Fruit fly (Drosophila melanogaster): ENCODE data around the gene deltaCOP.
A peak's percentile ranks its signal among the peaks of the same experiment; 100 is the strongest.

Gene deltaCOP

dm6 chrX:1873515-1874126 lies 12.0 kb upstream of the deltaCOP start, which contains the start of the genes Pgam5 and Vps26:
Pgam5 (minus strand) TSS chrX:1873565.
Vps26 (plus strand) TSS chrX:1873853.
- TF ChIP-seq Sp1 (GFP tag; optimal IDR thresholded peaks at IDR 0.05) (peak; percentile 15), dsf (GFP tag; optimal IDR thresholded peaks at IDR 0.05; ENCODE audit: borderline replicate concordance) (no peak)

dm6 chrX:1868586-1869111 lies 7.1 kb upstream of the deltaCOP start, which contains the start of the genes CG14803 and Pex5:
CG14803 (plus strand) TSS chrX:1868870.
Pex5 (minus strand) TSS chrX:1869061.
- TF ChIP-seq Hr78 (GFP tag; optimal IDR thresholded peaks at IDR 0.05): no peak
- no peak for TF ChIP-seq Vsx2 (GFP tag; optimal IDR thresholded peaks at IDR 0.05; ENCODE audit: partially characterized antibody)
- no peak for TF ChIP-seq Mio (GFP tag; optimal IDR thresholded peaks at IDR 0.05)
- TF ChIP-seq Sp1 (GFP tag; optimal IDR thresholded peaks at IDR 0.05): peak; percentile 23
- TF ChIP-seq CrebA (GFP tag; optimal IDR thresholded peaks at IDR 0.05; ENCODE audit: borderline replicate concordance): no peak
- no peak for TF ChIP-seq dmrt93B (GFP tag; optimal IDR thresholded peaks at IDR 0.05)
- no peak for TF ChIP-seq dl (GFP tag; optimal IDR thresholded peaks at IDR 0.05; ENCODE audit: insufficient read depth in 1 of 2, partially characterized antibody in 2 of 2)
- TF ChIP-seq fru (GFP tag; optimal IDR thresholded peaks at IDR 0.05): no peak
- TF ChIP-seq CG9705 (GFP tag; optimal IDR thresholded peaks at IDR 0.05): no peak
- peak; percentile 16 for TF ChIP-seq psq (GFP tag; optimal IDR thresholded peaks at IDR 0.05)
- TF ChIP-seq Rel (GFP tag; optimal IDR thresholded peaks at IDR 0.05): no peak
- TF ChIP-seq Rel (tag; optimal IDR thresholded peaks at IDR 0.05): peak; percentile 37
- no peak for TF ChIP-seq dsf (GFP tag; optimal IDR thresholded peaks at IDR 0.05; ENCODE audit: borderline replicate concordance)
- TF ChIP-seq ey (GFP tag; optimal IDR thresholded peaks at IDR 0.05): no peak
- TF ChIP-seq rgr (GFP tag; optimal IDR thresholded peaks at IDR 0.05): no peak

dm6 chrX:1865673-1866072 lies 4.1 kb upstream of the deltaCOP start, which contains the start of the genes Gcna and MED18:
Gcna (minus strand) TSS chrX:1865835.
MED18 (plus strand) TSS chrX:1865909.
- TF ChIP-seq Myc (optimal IDR thresholded peaks at IDR 0.05): peak; percentile 56
- no peak for TF ChIP-seq lola (GFP tag; optimal IDR thresholded peaks at IDR 0.05)
- no peak for TF ChIP-seq GATAd (GFP tag; optimal IDR thresholded peaks at IDR 0.05)
- TF ChIP-seq rgr (GFP tag; optimal IDR thresholded peaks at IDR 0.05): no peak

- peak; percentile 68 for TF ChIP-seq woc (GFP tag; optimal IDR thresholded peaks at IDR 0.05)
- TF ChIP-seq Hr83 (GFP tag; optimal IDR thresholded peaks at IDR 0.05; ENCODE audit: poor library complexity, severe bottlenecking): peak; percentile 1
- TF ChIP-seq h (GFP tag; optimal IDR thresholded peaks at IDR 0.05): peak; percentile 54
- peak; percentile 51 for TF ChIP-seq Sp1 (GFP tag; optimal IDR thresholded peaks at IDR 0.05)
- TF ChIP-seq rgr (GFP tag; optimal IDR thresholded peaks at IDR 0.05): peak; percentile 39
- TF ChIP-seq CG9705 (GFP tag; optimal IDR thresholded peaks at IDR 0.05): no peak
- peak; percentile 35 for TF ChIP-seq ey (GFP tag; optimal IDR thresholded peaks at IDR 0.05)
- TF ChIP-seq sage (GFP tag; optimal IDR thresholded peaks at IDR 0.05): no peak
- peak; percentile 19 for TF ChIP-seq br (GFP tag; optimal IDR thresholded peaks at IDR 0.05)
- no peak for TF ChIP-seq Abd-B (GFP tag; optimal IDR thresholded peaks at IDR 0.05)
- peak; percentile 54 for TF ChIP-seq fru (GFP tag; optimal IDR thresholded peaks at IDR 0.05)
- no peak for TF ChIP-seq OdsH (GFP tag; optimal IDR thresholded peaks at IDR 0.05)
- TF ChIP-seq jim (GFP tag; optimal IDR thresholded peaks at IDR 0.05): no peak
- TF ChIP-seq psq (GFP tag; optimal IDR thresholded peaks at IDR 0.05): peak; percentile 36
- TF ChIP-seq Hnf4 (GFP tag; optimal IDR thresholded peaks at IDR 0.05): peak; percentile 58
- peak in 1 of 2 experiments; percentile 50 for TF ChIP-seq foxo (GFP tag; optimal IDR thresholded peaks at IDR 0.05)
- TF ChIP-seq Jra (GFP tag; optimal IDR thresholded peaks at IDR 0.05): peak; percentile 34
- TF ChIP-seq HLH106 (tag; optimal IDR thresholded peaks at IDR 0.05): peak; percentile 57
- TF ChIP-seq Myc (optimal IDR thresholded peaks at IDR 0.05): no peak
- no peak for TF ChIP-seq dsf (GFP tag; optimal IDR thresholded peaks at IDR 0.05; ENCODE audit: borderline replicate concordance)
- no peak for TF ChIP-seq sv (GFP tag; optimal IDR thresholded peaks at IDR 0.05)
- no peak for TF ChIP-seq Rel (GFP tag; optimal IDR thresholded peaks at IDR 0.05)
- peak; percentile 43 for TF ChIP-seq Rel (tag; optimal IDR thresholded peaks at IDR 0.05)
- no peak for TF ChIP-seq brk (GFP tag; optimal IDR thresholded peaks at IDR 0.05)
These were observed 2.7 kb downstream of the deltaCOP start, which contains the start of gene Lamtor5 for dm6 chrX:1858867-1859266. Lamtor5 (minus strand) TSS chrX:1858971.

All from whole organism, wandering third instar larva.